Fruit fly (Drosophila melanogaster) whole organism, prepupa: ENCODE results near the gene CG42514.

Experiments used
- CG10631 ChIP-seq: fragments of 200-800 bp; sonication (Bioruptor generic); optimal IDR thresholded peaks from 2 replicates; lab custom pipeline; 2016; ENCODE audit warnings: missing biosample characterization, missing genetic modification characterization
- CG10669 ChIP-seq: fragments of 200-800 bp; sonication (Bioruptor generic); optimal IDR thresholded peaks from 3 replicates; lab custom pipeline; 2018; ENCODE audit warnings: missing biosample characterization, mild to moderate bottlenecking, missing genetic modification characterization, moderate library complexity
- CG11294 ChIP-seq: fragments of 200-800 bp; sonication (Bioruptor generic); IDR thresholded peaks from 2 replicates; pipeline ENCODE4 v1.3.6; 2022; ENCODE audit warnings: missing biosample characterization, missing genetic modification characterization
- CG11762 ChIP-seq: fragments of 200-800 bp; sonication (Bioruptor generic); optimal IDR thresholded peaks from 3 replicates; lab custom pipeline; 2016; ENCODE audit warnings: missing biosample characterization, missing genetic modification characterization; ENCODE audit not compliant: insufficient read depth
- CG11902 ChIP-seq: fragments of 200-800 bp; sonication (Bioruptor generic); optimal IDR thresholded peaks from 3 replicates; lab custom pipeline; 2016; ENCODE audit warnings: missing biosample characterization, missing genetic modification characterization
- CG15336 ChIP-seq: fragments of 200-800 bp; sonication (Bioruptor generic); IDR thresholded peaks from 2 replicates; pipeline ENCODE4 v1.3.6; 2022; ENCODE audit warnings: missing biosample characterization, missing genetic modification characterization
- CG1621 ChIP-seq: fragments of 200-800 bp; sonication (Bioruptor generic); optimal IDR thresholded peaks from 3 replicates; lab custom pipeline; 2018; ENCODE audit warnings: missing biosample characterization, mild to moderate bottlenecking, missing genetic modification characterization
- CG16779 ChIP-seq: fragments of 200-800 bp; sonication (Bioruptor generic); optimal IDR thresholded peaks from 3 replicates; lab custom pipeline; 2017; ENCODE audit warnings: missing biosample characterization, mild to moderate bottlenecking, missing genetic modification characterization
- CG3032 ChIP-seq: fragments of 200-800 bp; optimal IDR thresholded peaks from 2 replicates; lab custom pipeline; 2019; ENCODE audit warnings: missing biosample characterization, mild to moderate bottlenecking, missing genetic modification characterization, moderate library complexity
- CG31627 ChIP-seq: fragments of 200-800 bp; sonication (Bioruptor generic); optimal IDR thresholded peaks from 3 replicates; lab custom pipeline; 2016; ENCODE audit warnings: missing biosample characterization, missing genetic modification characterization
- CG32006 ChIP-seq: fragments of 200-800 bp; sonication (Bioruptor generic); optimal IDR thresholded peaks from 3 replicates; lab custom pipeline; 2017; ENCODE audit warnings: missing biosample characterization, mild to moderate bottlenecking, missing genetic modification characterization
- CG3919 ChIP-seq: fragments of 200-800 bp; sonication (Bioruptor generic); optimal IDR thresholded peaks from 3 replicates; lab custom pipeline; 2016; ENCODE audit warnings: missing biosample characterization, missing genetic modification characterization
- CG6276 ChIP-seq: fragments of 200-800 bp; sonication (Bioruptor generic); optimal IDR thresholded peaks from 2 replicates; lab custom pipeline; 2017; ENCODE audit warnings: missing biosample characterization, mild to moderate bottlenecking, missing genetic modification characterization
- CG6792 ChIP-seq: fragments of 200-800 bp; sonication (Bioruptor generic); optimal IDR thresholded peaks from 3 replicates; lab custom pipeline; 2016; ENCODE audit warnings: missing biosample characterization, missing genetic modification characterization
- CG6808 ChIP-seq: fragments of 200-800 bp; sonication (Bioruptor generic); optimal IDR thresholded peaks from 3 replicates; lab custom pipeline; 2017; ENCODE audit warnings: missing biosample characterization, missing genetic modification characterization, mild to moderate bottlenecking, moderate library complexity, missing genetic modification reagents
- CG6854 ChIP-seq: fragments of 200-800 bp; sonication (Bioruptor generic); optimal IDR thresholded peaks from 2 replicates; lab custom pipeline; 2017; ENCODE audit warnings: missing biosample characterization, mild to moderate bottlenecking, missing genetic modification characterization
- CG7368 ChIP-seq: fragments of 200-800 bp; sonication (Bioruptor generic); optimal IDR thresholded peaks from 3 replicates; lab custom pipeline; 2016; ENCODE audit warnings: missing biosample characterization, missing genetic modification characterization
- CG8319 ChIP-seq: fragments of 200-800 bp; sonication (Bioruptor generic); optimal IDR thresholded peaks from 3 replicates; lab custom pipeline; 2016; ENCODE audit warnings: missing biosample characterization, missing genetic modification characterization
- CG8632 ChIP-seq: fragments of 200-800 bp; sonication (Bioruptor generic); optimal IDR thresholded peaks from 3 replicates; lab custom pipeline; 2016; ENCODE audit warnings: missing biosample characterization, missing genetic modification characterization
- CG9139 ChIP-seq: fragments of 200-800 bp; sonication (Bioruptor generic); optimal IDR thresholded peaks from 3 replicates; lab custom pipeline; 2017; ENCODE audit warnings: missing biosample characterization, mild to moderate bottlenecking, missing genetic modification characterization
- Eip75B ChIP-seq: fragments of 200-800 bp; sonication (Bioruptor generic); optimal IDR thresholded peaks from 3 replicates; lab custom pipeline; 2016; ENCODE audit warnings: missing biosample characterization, missing genetic modification characterization
- Eip78C ChIP-seq: fragments of 200-800 bp; sonication (Bioruptor generic); peaks from one replicate; lab custom pipeline; 2016; ENCODE audit warnings: missing biosample characterization, missing genetic modification characterization
- Eip93F ChIP-seq: fragments of 200-800 bp; sonication (Bioruptor generic); optimal IDR thresholded peaks from 2 replicates; lab custom pipeline; 2016; ENCODE audit warnings: missing biosample characterization, mild to moderate bottlenecking, missing genetic modification characterization
- Ets21C ChIP-seq: fragments of 200-800 bp; sonication (Bioruptor generic); optimal IDR thresholded peaks from 3 replicates; lab custom pipeline; 2016; ENCODE audit warnings: missing biosample characterization, missing genetic modification characterization
- Ets96B ChIP-seq: fragments of 200-800 bp; optimal IDR thresholded peaks from 2 replicates; lab custom pipeline; 2019; ENCODE audit warnings: missing biosample characterization, mild to moderate bottlenecking, missing genetic modification characterization, moderate library complexity
- Hr38 ChIP-seq: sonication (Bioruptor generic); optimal IDR thresholded peaks from 2 replicates; lab custom pipeline; 2016; ENCODE audit warnings: missing biosample characterization, missing genetic modification characterization
- Hr4 ChIP-seq: fragments of 200-800 bp; sonication (Bioruptor generic); optimal IDR thresholded peaks from 3 replicates; lab custom pipeline; 2016; ENCODE audit warnings: missing biosample characterization, missing genetic modification characterization
- Lpt ChIP-seq: fragments of 200-800 bp; sonication (Bioruptor generic); optimal IDR thresholded peaks from 3 replicates; lab custom pipeline; 2016; ENCODE audit warnings: missing biosample characterization, missing genetic modification characterization
- Met ChIP-seq: fragments of 200-800 bp; sonication (Bioruptor generic); optimal IDR thresholded peaks from 3 replicates; lab custom pipeline; 2016; ENCODE audit warnings: missing biosample characterization, missing genetic modification characterization
- OdsH ChIP-seq: fragments of 200-800 bp; sonication (Bioruptor generic); optimal IDR thresholded peaks from 3 replicates; lab custom pipeline; 2016; ENCODE audit warnings: missing biosample characterization, missing genetic modification characterization
- Smox ChIP-seq: fragments of 200-800 bp; sonication (Bioruptor generic); optimal IDR thresholded peaks from 3 replicates; lab custom pipeline; 2016; ENCODE audit warnings: missing biosample characterization, missing genetic modification characterization
- Sox14 ChIP-seq: fragments of 200-800 bp; sonication (Bioruptor generic); optimal IDR thresholded peaks from 3 replicates; lab custom pipeline; 2016; ENCODE audit warnings: missing biosample characterization, missing genetic modification characterization
- Sox15 ChIP-seq: fragments of 200-800 bp; sonication (Bioruptor generic); optimal IDR thresholded peaks from 3 replicates; lab custom pipeline; 2016; ENCODE audit warnings: missing biosample characterization, missing genetic modification characterization
- cyc ChIP-seq: fragments of 200-800 bp; sonication (Bioruptor generic); optimal IDR thresholded peaks from 3 replicates; lab custom pipeline; 2016; ENCODE audit warnings: missing biosample characterization, missing genetic modification characterization
- dsx ChIP-seq: fragments of 200-800 bp; optimal IDR thresholded peaks from 3 replicates; lab custom pipeline; 2019; ENCODE audit warnings: missing biosample characterization, mild to moderate bottlenecking, missing genetic modification characterization, moderate library complexity; ENCODE audit not compliant: poor library complexity, severe bottlenecking
- eg ChIP-seq: fragments of 200-800 bp; sonication (Bioruptor generic); IDR thresholded peaks from 3 replicates; pipeline ENCODE4 v1.3.6; 2022; ENCODE audit warnings: missing biosample characterization, missing genetic modification characterization
- esn ChIP-seq: fragments of 200-800 bp; sonication (Bioruptor generic); optimal IDR thresholded peaks from 2 replicates; lab custom pipeline; 2016; ENCODE audit warnings: missing biosample characterization, mild to moderate bottlenecking, missing genetic modification characterization, moderate library complexity
- fd59A ChIP-seq: fragments of 200-800 bp; sonication (Bioruptor generic); optimal IDR thresholded peaks from 2 replicates; lab custom pipeline; 2017; ENCODE audit warnings: missing biosample characterization, mild to moderate bottlenecking, missing genetic modification characterization, missing genetic modification reagents
- fkh ChIP-seq: fragments of 200-800 bp; sonication (Bioruptor generic); optimal IDR thresholded peaks from 3 replicates; lab custom pipeline; 2017; ENCODE audit warnings: missing biosample characterization, mild to moderate bottlenecking, missing genetic modification characterization, moderate library complexity
- lz ChIP-seq: fragments of 200-800 bp; sonication (Bioruptor generic); optimal IDR thresholded peaks from 3 replicates; lab custom pipeline; 2016; ENCODE audit warnings: missing biosample characterization, missing genetic modification characterization
- pdm3 ChIP-seq: fragments of 200-800 bp; sonication (Bioruptor generic); optimal IDR thresholded peaks from 3 replicates; lab custom pipeline; 2016; ENCODE audit warnings: missing biosample characterization, missing genetic modification characterization
- salr ChIP-seq, 2 experiments: fragments of 200-800 bp; sonication (Bioruptor generic); optimal IDR thresholded peaks; 3 replicates each; lab custom pipeline; 2016 to 2018; ENCODE audit warnings: missing biosample characterization in 2 of 2, missing genetic modification characterization in 2 of 2, mild to moderate bottlenecking in 1 of 2
- spab ChIP-seq: fragments of 200-800 bp; sonication (Bioruptor generic); optimal IDR thresholded peaks from 2 replicates; lab custom pipeline; 2017; ENCODE audit warnings: missing biosample characterization, mild to moderate bottlenecking, missing genetic modification characterization, missing genetic modification reagents
- ss ChIP-seq, 2 experiments: fragments of 200-800 bp; sonication (Bioruptor generic); optimal IDR thresholded peaks; 2 replicates in 1 of 2; 3 replicates in 1 of 2; lab custom pipeline; 2017 to 2018; ENCODE audit warnings: mild to moderate bottlenecking in 2 of 2, missing biosample characterization in 2 of 2, missing genetic modification characterization in 2 of 2, moderate library complexity in 1 of 2
- svp ChIP-seq: fragments of 200-800 bp; sonication (Bioruptor generic); peaks from one replicate; lab custom pipeline; 2016; ENCODE audit warnings: missing biosample characterization, missing genetic modification characterization
- topi ChIP-seq: fragments of 200-800 bp; sonication (Bioruptor generic); optimal IDR thresholded peaks from 3 replicates; lab custom pipeline; 2016; ENCODE audit warnings: missing biosample characterization, missing genetic modification characterization
- vri ChIP-seq: fragments of 200-800 bp; sonication (Bioruptor generic); optimal IDR thresholded peaks from 3 replicates; lab custom pipeline; 2016; ENCODE audit warnings: missing biosample characterization, mild to moderate bottlenecking, missing genetic modification characterization

The CG42514 gene

dm6 chr3L:16494651-16495074, 1.4 kb downstream of the CG42514 start:
- TF ChIP-seq CG7368 (peak; percentile 0), Eip78C (GFP tag; lab: Kevin White, UChicago) (peak; percentile 90), CG3032 (tag; lab: Kevin White, UChicago) (peak; percentile 38), Ets21C (GFP tag; lab: Kevin White, UChicago) (no peak), Ets96B (peak; percentile 29), esn (GFP tag; lab: Kevin White, UChicago) (peak; percentile 47), fd59A (GFP tag; lab: Kevin White, UChicago) (peak; percentile 3), eg (GFP tag; lab: Robert Waterston, UW) (no peak), CG6276 (GFP tag; lab: Kevin White, UChicago) (peak; percentile 60), CG11762 (GFP tag; lab: Kevin White, UChicago) (peak; percentile 17), Hr38 (GFP tag; lab: Kevin White, UChicago) (no peak), CG6854 (GFP tag; lab: Kevin White, UChicago) (no peak), CG1621 (tag; lab: Kevin White, UChicago) (no peak), salr (GFP tag; optimal IDR thresholded peaks at IDR 0.05; lab: Kevin White, UChicago) (no peak), CG8319 (no peak), Hr4 (GFP tag; lab: Kevin White, UChicago) (peak; percentile 13), Eip75B (GFP tag; lab: Kevin White, UChicago) (peak; percentile 46), OdsH (GFP tag; lab: Kevin White, UChicago) (no peak), Sox15 (no peak), fkh (GFP tag; lab: Kevin White, UChicago) (peak; percentile 42), vri (GFP tag; lab: Kevin White, UChicago) (no peak), CG10631 (peak; percentile 16), CG6792 (GFP tag; lab: Kevin White, UChicago) (peak; percentile 51), CG15336 (GFP tag; lab: Robert Waterston, UW) (no peak), CG11902 (GFP tag; lab: Kevin White, UChicago) (no peak), ss (GFP tag; optimal IDR thresholded peaks at IDR 0.05; lab: Kevin White, UChicago) (peak in 1 of 2 experiments; percentile 16), CG11294 (no peak), Met (no peak), CG10669 (GFP tag; lab: Kevin White, UChicago) (no peak), Eip93F (GFP tag; lab: Kevin White, UChicago) (no peak), Sox14 (peak; percentile 4), CG9139 (GFP tag; lab: Kevin White, UChicago) (no peak), dsx (GFP tag; lab: Kevin White, UChicago) (peak; percentile 48), cyc (peak; percentile 17), spab (no peak), pdm3 (GFP tag; lab: Kevin White, UChicago) (no peak), CG8632 (GFP tag; lab: Kevin White, UChicago) (no peak), CG16779 (tag; lab: Kevin White, UChicago) (peak; percentile 21), svp (GFP tag; lab: Kevin White, UChicago) (peak; percentile 74), Lpt (no peak), CG31627 (GFP tag; lab: Kevin White, UChicago) (no peak), lz (GFP tag; lab: Kevin White, UChicago) (peak; percentile 44), Smox (no peak), topi (peak; percentile 50), CG6808 (GFP tag; lab: Kevin White, UChicago) (peak; percentile 49), CG3919 (GFP tag; lab: Kevin White, UChicago) (peak; percentile 25), CG32006 (peak; percentile 23)
